Worm (Caenorhabditis elegans): ENCODE data around the gene unc-112.

DNA sequence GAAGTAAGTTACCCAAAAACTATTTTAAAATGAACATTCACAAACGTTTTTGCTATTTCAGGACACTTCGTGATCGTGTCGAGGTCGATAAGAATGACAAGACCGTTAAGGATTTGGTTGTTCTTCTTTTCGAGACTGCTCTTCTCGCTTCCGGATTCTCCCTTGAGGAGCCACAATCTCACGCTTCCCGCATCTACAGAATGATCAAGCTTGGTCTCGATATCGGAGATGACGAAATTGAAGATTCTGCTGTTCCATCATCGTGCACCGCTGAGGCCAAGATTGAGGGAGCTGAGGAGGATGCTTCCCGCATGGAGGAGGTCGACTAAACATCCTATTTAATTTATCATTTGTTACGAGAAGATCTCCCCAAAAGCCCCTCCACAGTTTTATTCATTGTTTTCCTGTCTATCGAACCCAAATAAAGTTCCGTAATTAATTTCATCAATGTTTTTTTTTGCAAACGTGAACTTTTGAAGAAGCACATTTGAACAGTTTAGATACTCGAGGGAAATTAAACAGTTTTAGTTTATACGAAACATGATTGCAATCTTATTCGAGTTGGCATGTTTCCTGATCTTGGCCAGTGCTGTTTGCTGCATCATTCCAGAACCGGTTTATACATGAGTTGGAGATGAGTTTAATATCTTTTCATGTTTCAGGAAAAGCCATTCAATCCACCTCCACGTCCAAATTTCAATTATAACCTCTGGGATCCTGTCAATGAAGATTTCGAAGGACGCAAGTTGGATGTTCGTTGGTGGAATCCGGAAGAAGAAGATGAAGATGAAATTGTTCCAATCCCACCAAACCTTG, 8.1 kb downstream of the unc-112 start, which contains the start of gene C47E8.11:
- TF ChIP-seq lir-3 (tag; optimal IDR thresholded peaks at IDR 0.05): no peak
- no peak for TF ChIP-seq tra-1 (GFP tag; IDR thresholded peaks at IDR 0.05)
- peak; percentile 100 for TF ChIP-seq aly-2 (tag; optimal IDR thresholded peaks at IDR 0.05)

Data from whole organism, L4 larva.